Fruit fly (Drosophila melanogaster) whole organism, embryonic: ENCODE measurements around the gene CG4133.

Source experiments
- B-H1 ChIP-seq: fragments of 200-800 bp; sonication (Bioruptor generic); IDR thresholded peaks from 3 replicates; pipeline ENCODE4 v1.3.6; 2022; ENCODE audit warnings: missing biosample characterization, missing genetic modification characterization
- B-H2 ChIP-seq: fragments of 200-800 bp; sonication (Bioruptor generic); optimal IDR thresholded peaks from 2 replicates; lab custom pipeline; 2018; ENCODE audit warnings: missing biosample characterization, mild to moderate bottlenecking, missing genetic modification characterization
- BtbVII ChIP-seq: fragments of 200-800 bp; sonication (Bioruptor generic); optimal IDR thresholded peaks from 3 replicates; lab custom pipeline; 2017; ENCODE audit warnings: missing biosample characterization, mild to moderate bottlenecking, missing genetic modification characterization
- CG10209 ChIP-seq: fragments of 200-800 bp; sonication (Bioruptor generic); optimal IDR thresholded peaks from 3 replicates; lab custom pipeline; 2017; ENCODE audit warnings: missing biosample characterization, mild to moderate bottlenecking, missing genetic modification characterization, missing genetic modification reagents
- CG10565 ChIP-seq: fragments of 200-800 bp; sonication (Bioruptor generic); optimal IDR thresholded peaks from 3 replicates; lab custom pipeline; 2016; ENCODE audit warnings: missing biosample characterization, mild to moderate bottlenecking, missing genetic modification characterization
- CG11723 ChIP-seq: fragments of 200-800 bp; sonication (Bioruptor generic); optimal IDR thresholded peaks from 2 replicates; lab custom pipeline; 2017; ENCODE audit warnings: missing biosample characterization, mild to moderate bottlenecking, missing genetic modification characterization
- CG12236 ChIP-seq: fragments of 200-800 bp; sonication (Bioruptor generic); optimal IDR thresholded peaks from 2 replicates; lab custom pipeline; 2016; ENCODE audit warnings: missing biosample characterization, missing genetic modification characterization
- CG12299 ChIP-seq: fragments of 200-800 bp; sonication (Bioruptor generic); optimal IDR thresholded peaks from 2 replicates; lab custom pipeline; 2018; ENCODE audit warnings: missing biosample characterization, mild to moderate bottlenecking, missing genetic modification characterization
- CG14667 ChIP-seq: fragments of 200-800 bp; sonication (Bioruptor generic); IDR thresholded peaks from 2 replicates; pipeline ENCODE4 v1.3.6; 2022; ENCODE audit warnings: missing biosample characterization, missing genetic modification characterization
- CG14860 ChIP-seq: fragments of 200-800 bp; sonication (Bioruptor generic); IDR thresholded peaks from 3 replicates; pipeline ENCODE4 v1.3.6; 2022; ENCODE audit warnings: missing biosample characterization, missing genetic modification characterization; ENCODE audit not compliant: partially characterized antibody
- CG1603 ChIP-seq: fragments of 200-800 bp; sonication (Bioruptor generic); optimal IDR thresholded peaks from 2 replicates; lab custom pipeline; 2019; ENCODE audit warnings: missing biosample characterization, mild to moderate bottlenecking, missing genetic modification characterization, moderate library complexity
- CG16815 ChIP-seq: fragments of 200-800 bp; sonication (Bioruptor generic); optimal IDR thresholded peaks from 3 replicates; lab custom pipeline; 2017; ENCODE audit warnings: missing biosample characterization, mild to moderate bottlenecking, missing genetic modification characterization
- CG30020 ChIP-seq: fragments of 200-800 bp; optimal IDR thresholded peaks from 2 replicates; lab custom pipeline; 2019; ENCODE audit warnings: missing biosample characterization, mild to moderate bottlenecking, missing genetic modification characterization, moderate library complexity
- CG30431 ChIP-seq: fragments of 200-800 bp; sonication (Bioruptor generic); optimal IDR thresholded peaks from 2 replicates; lab custom pipeline; 2017; ENCODE audit warnings: missing biosample characterization, missing genetic modification characterization
- CG31224 ChIP-seq: fragments of 200-800 bp; sonication (Bioruptor generic); IDR thresholded peaks from 2 replicates; pipeline ENCODE4 v1.3.6; 2022; ENCODE audit warnings: missing biosample characterization, missing genetic modification characterization
- CG32767 ChIP-seq: fragments of 200-800 bp; sonication (Bioruptor generic); IDR thresholded peaks from 2 replicates; pipeline ENCODE4 v1.3.6; 2022; ENCODE audit warnings: missing biosample characterization, missing genetic modification characterization
- CG34224 ChIP-seq: fragments of 200-800 bp; sonication (Bioruptor generic); IDR thresholded peaks from 3 replicates; pipeline ENCODE4 v1.3.6; 2022; ENCODE audit warnings: missing biosample characterization, missing genetic modification characterization; ENCODE audit not compliant: partially characterized antibody
- CG4404 ChIP-seq: fragments of 200-800 bp; sonication (Bioruptor generic); IDR thresholded peaks from 2 replicates; pipeline ENCODE4 v1.3.6; 2022; ENCODE audit warnings: missing biosample characterization, missing genetic modification characterization
- CG4424 ChIP-seq: fragments of 200-800 bp; sonication (Bioruptor generic); optimal IDR thresholded peaks from 3 replicates; lab custom pipeline; 2016; ENCODE audit warnings: missing biosample characterization, missing genetic modification characterization
- CG6272 ChIP-seq: fragments of 200-800 bp; sonication (Bioruptor generic); IDR thresholded peaks from 2 replicates; pipeline ENCODE4 v1.3.6; 2022; ENCODE audit warnings: missing biosample characterization, missing genetic modification characterization
- CG6791 ChIP-seq: fragments of 200-800 bp; sonication (Bioruptor generic); IDR thresholded peaks from 3 replicates; pipeline ENCODE4 v1.3.6; 2022; ENCODE audit warnings: missing biosample characterization, missing genetic modification characterization; ENCODE audit not compliant: partially characterized antibody
- CG7372 ChIP-seq: fragments of 200-800 bp; sonication (Bioruptor generic); IDR thresholded peaks from 2 replicates; pipeline ENCODE4 v1.3.6; 2022; ENCODE audit warnings: missing biosample characterization, missing genetic modification characterization
- CG8388 ChIP-seq: fragments of 200-800 bp; sonication (Bioruptor generic); optimal IDR thresholded peaks from 2 replicates; lab custom pipeline; 2019; ENCODE audit warnings: missing biosample characterization, mild to moderate bottlenecking, missing genetic modification characterization, moderate library complexity
- Camta ChIP-seq: fragments of 200-800 bp; sonication (Bioruptor generic); optimal IDR thresholded peaks from 2 replicates; lab custom pipeline; 2016; ENCODE audit warnings: missing biosample characterization, missing genetic modification characterization
- Dbx ChIP-seq: fragments of 200-800 bp; sonication (Bioruptor generic); IDR thresholded peaks from 3 replicates; pipeline ENCODE4 v1.3.6; 2022; ENCODE audit warnings: missing biosample characterization, missing genetic modification characterization
- Deaf1 ChIP-seq: fragments of 200-800 bp; optimal IDR thresholded peaks from 3 replicates; lab custom pipeline; 2019; ENCODE audit warnings: missing biosample characterization, mild to moderate bottlenecking, missing genetic modification characterization, moderate library complexity
- Dll ChIP-seq: fragments of 200-800 bp; sonication (Bioruptor generic); IDR thresholded peaks from 4 replicates; pipeline ENCODE4 v1.3.6; 2022; ENCODE audit warnings: missing biosample characterization, missing genetic modification characterization; ENCODE audit not compliant: partially characterized antibody
- E2f2 ChIP-seq: fragments of 200-800 bp; sonication (Bioruptor generic); IDR thresholded peaks from 2 replicates; pipeline ENCODE4 v1.3.6; 2022; ENCODE audit warnings: missing biosample characterization, missing genetic modification characterization
- HLH3B ChIP-seq: fragments of 200-800 bp; sonication (Bioruptor generic); IDR thresholded peaks from 2 replicates; pipeline ENCODE4 v1.3.6; 2022; ENCODE audit warnings: missing biosample characterization, missing genetic modification characterization
- Hr51 ChIP-seq, 2 experiments: fragments of 200-800 bp; sonication (Bioruptor generic); optimal IDR thresholded peaks; 2 replicates in 1 of 2; 3 replicates in 1 of 2; lab custom pipeline; 2016 to 2018; ENCODE audit warnings: missing biosample characterization in 2 of 2, missing genetic modification characterization in 2 of 2, mild to moderate bottlenecking in 1 of 2, moderate library complexity in 1 of 2
- Med ChIP-seq: fragments of 200-800 bp; sonication (Bioruptor generic); peaks from one replicate; lab custom pipeline; 2016; ENCODE audit warnings: missing biosample characterization, missing genetic modification characterization, mild to moderate bottlenecking, inconsistent platforms, moderate library complexity
- NFAT ChIP-seq: fragments of 200-800 bp; sonication (Bioruptor generic); IDR thresholded peaks from 2 replicates; pipeline ENCODE4 v1.3.6; 2022; ENCODE audit warnings: missing biosample characterization, missing genetic modification characterization
- Nf-YB ChIP-seq: fragments of 200-800 bp; sonication (Bioruptor generic); optimal IDR thresholded peaks from 3 replicates; lab custom pipeline; 2019; ENCODE audit warnings: missing biosample characterization, mild to moderate bottlenecking, missing genetic modification characterization, moderate library complexity
- Ravus ChIP-seq: fragments of 200-800 bp; sonication (Bioruptor generic); IDR thresholded peaks from 2 replicates; pipeline ENCODE4 v1.3.6; 2022; ENCODE audit warnings: missing biosample characterization, missing genetic modification characterization
- Six4 ChIP-seq: fragments of 200-800 bp; sonication (Bioruptor generic); optimal IDR thresholded peaks from 2 replicates; lab custom pipeline; 2016; ENCODE audit warnings: missing biosample characterization, missing genetic modification characterization
- az2 ChIP-seq: fragments of 200-800 bp; sonication (Bioruptor generic); optimal IDR thresholded peaks from 3 replicates; lab custom pipeline; 2016; ENCODE audit warnings: missing biosample characterization, missing genetic modification characterization
- fd96Cb ChIP-seq: fragments of 200-800 bp; sonication (Bioruptor generic); optimal IDR thresholded peaks from 2 replicates; lab custom pipeline; 2018; ENCODE audit warnings: missing biosample characterization, mild to moderate bottlenecking, missing genetic modification characterization, moderate library complexity
- gt ChIP-seq: fragments of 200-800 bp; sonication (Bioruptor generic); IDR thresholded peaks from 2 replicates; pipeline ENCODE4 v1.3.6; 2022; ENCODE audit warnings: missing biosample characterization, missing genetic modification characterization
- hb ChIP-seq: fragments of 200-800 bp; sonication (Bioruptor generic); IDR thresholded peaks from 3 replicates; pipeline ENCODE4 v1.3.6; 2022; ENCODE audit warnings: missing biosample characterization, missing genetic modification characterization; ENCODE audit not compliant: partially characterized antibody
- lbe ChIP-seq: fragments of 200-800 bp; sonication (Bioruptor generic); optimal IDR thresholded peaks from 2 replicates; lab custom pipeline; 2016; ENCODE audit warnings: missing biosample characterization, mild to moderate bottlenecking, missing genetic modification characterization
- lilli ChIP-seq: fragments of 200-800 bp; sonication (Bioruptor generic); optimal IDR thresholded peaks from 3 replicates; lab custom pipeline; 2016; ENCODE audit warnings: missing biosample characterization, missing genetic modification characterization
- pan ChIP-seq, 4 experiments: fragments of >200 bp in 3 of 4; fragments of 200-800 bp in 1 of 4; sonication (Bioruptor generic) in 1 of 4; optimal IDR thresholded peaks in 3 of 4; IDR thresholded peaks in 1 of 4; 2 replicates each; pipeline versions ENCODE4 v1.3.6 to Lab custom; 2017 to 2022; ENCODE audit warnings: missing biosample characterization in 2 of 4, missing genetic modification characterization in 2 of 4, mixed read lengths in 1 of 4
- sna ChIP-seq: fragments of 200-800 bp; sonication (Bioruptor generic); IDR thresholded peaks from 2 replicates; pipeline ENCODE4 v1.3.6; 2022; ENCODE audit warnings: missing biosample characterization, missing genetic modification characterization; ENCODE audit not compliant: partially characterized antibody
- so ChIP-seq: fragments of 200-800 bp; sonication (Bioruptor generic); IDR thresholded peaks from 3 replicates; pipeline ENCODE4 v1.3.6; 2022; ENCODE audit warnings: missing biosample characterization, missing genetic modification characterization
- ttk ChIP-seq: fragments of 200-800 bp; sonication (Bioruptor generic); IDR thresholded peaks from 2 replicates; pipeline ENCODE4 v2.1.2; 2022; ENCODE audit warnings: missing biosample characterization, missing genetic modification characterization
- tx ChIP-seq: fragments of 200-800 bp; sonication (Bioruptor generic); optimal IDR thresholded peaks from 2 replicates; lab custom pipeline; 2016; ENCODE audit warnings: missing biosample characterization, missing genetic modification characterization
- vvl ChIP-seq: fragments of 200-800 bp; sonication (Bioruptor generic); IDR thresholded peaks from 2 replicates; pipeline ENCODE4 v1.3.6; 2022; ENCODE audit warnings: missing biosample characterization, missing genetic modification characterization
- zen2 ChIP-seq: fragments of 200-800 bp; sonication (Bioruptor generic); IDR thresholded peaks from 3 replicates; pipeline ENCODE4 v1.3.6; 2022; ENCODE audit warnings: missing biosample characterization, missing genetic modification characterization; ENCODE audit not compliant: partially characterized antibody

Gene CG4133

DNA sequence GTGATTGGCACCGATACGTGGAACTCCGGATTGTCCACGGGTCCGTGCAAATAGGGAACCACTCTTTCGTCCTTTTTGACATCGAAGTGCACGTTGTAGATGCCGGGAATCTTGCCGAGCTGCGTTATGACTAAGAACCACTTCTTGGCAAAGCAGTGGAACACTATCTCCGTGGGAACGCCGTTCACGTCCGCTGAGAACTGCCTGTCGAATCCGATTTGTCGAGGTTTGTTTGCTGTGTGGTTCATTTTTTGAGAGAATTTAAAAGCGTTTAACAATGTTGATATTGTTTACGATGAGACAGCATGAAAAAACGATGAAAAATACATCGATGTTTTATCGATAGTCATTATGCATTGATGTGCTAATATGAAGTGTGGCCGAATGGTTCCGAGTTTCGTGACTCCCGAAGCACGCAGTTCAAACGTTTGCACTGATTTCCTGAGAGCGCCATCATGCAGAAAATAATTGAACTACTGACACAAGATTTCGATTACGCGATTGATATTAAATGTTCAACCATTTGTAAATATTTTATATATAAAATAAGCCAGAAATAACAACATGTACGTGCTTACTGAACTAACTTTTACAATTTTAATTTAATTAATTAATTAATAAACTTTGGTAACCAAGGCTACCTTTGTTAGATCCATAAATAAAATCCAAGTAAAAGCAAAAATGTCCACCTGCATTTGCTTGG is 34.1 kb upstream of the CG4133 start, which contains the start of the genes CG11885 and CG13692 (continued):
- TF ChIP-seq CG14860 (GFP tag; lab: Robert Waterston, UW): peak; percentile 92
- no peak for TF ChIP-seq BtbVII (GFP tag; lab: Kevin White, UChicago)
- TF ChIP-seq az2 (GFP tag; lab: Kevin White, UChicago): peak; percentile 21
- peak; percentile 46 for TF ChIP-seq CG30020 (tag; lab: Kevin White, UChicago)
- TF ChIP-seq Six4: no peak
- peak; percentile 73 for TF ChIP-seq Dbx (GFP tag; lab: Robert Waterston, UW)
- no peak for TF ChIP-seq CG8388
- TF ChIP-seq B-H1 (GFP tag; lab: Robert Waterston, UW): no peak
- TF ChIP-seq CG4404 (GFP tag; lab: Robert Waterston, UW): no peak
- TF ChIP-seq hb (GFP tag; lab: Robert Waterston, UW): peak; percentile 95
- TF ChIP-seq lbe: peak; percentile 38
- no peak for TF ChIP-seq tx (GFP tag; lab: Kevin White, UChicago)
- TF ChIP-seq gt (GFP tag; lab: Robert Waterston, UW): no peak
- TF ChIP-seq CG11723 (GFP tag; lab: Kevin White, UChicago): no peak
- peak; percentile 90 for TF ChIP-seq CG1603 (tag; lab: Kevin White, UChicago)
- peak; percentile 38 for TF ChIP-seq lilli (GFP tag; lab: Kevin White, UChicago)
- TF ChIP-seq Med (GFP tag; lab: Kevin White, UChicago): peak; percentile 88
- TF ChIP-seq Hr51 (GFP tag; optimal IDR thresholded peaks at IDR 0.05; lab: Kevin White, UChicago): peak in 1 of 2 experiments; percentile 22
- peak; percentile 17 for TF ChIP-seq Nf-YB (GFP tag; lab: Kevin White, UChicago)
- TF ChIP-seq sna (GFP tag; lab: Robert Waterston, UW): peak; percentile 99
- peak; percentile 98 for TF ChIP-seq Dll (GFP tag; lab: Robert Waterston, UW)
- peak; percentile 75 for TF ChIP-seq B-H2
- TF ChIP-seq fd96Cb (tag; lab: Kevin White, UChicago): no peak
- TF ChIP-seq pan (optimal IDR thresholded peaks at IDR 0.05; lab: Kevin White, UChicago): no peak
- peak in 1 of 2 experiments; percentile 36 for TF ChIP-seq pan (GFP tag; optimal IDR thresholded peaks at IDR 0.05 in 1 of 2, IDR thresholded peaks at IDR 0.05 in 1 of 2)
- no peak for TF ChIP-seq CG12236
- TF ChIP-seq Deaf1: peak; percentile 65
- peak; percentile 17 for TF ChIP-seq Camta (GFP tag; lab: Kevin White, UChicago)
- TF ChIP-seq CG34224 (GFP tag; lab: Robert Waterston, UW): peak; percentile 100
- TF ChIP-seq CG31224: no peak
- TF ChIP-seq NFAT (GFP tag; lab: Robert Waterston, UW): 0 out of 2 replicates have a peak, but pooled peaks have one; percentile 21
- TF ChIP-seq CG14667 (GFP tag; lab: Robert Waterston, UW): no peak
- no peak for TF ChIP-seq Ravus (GFP tag; lab: Robert Waterston, UW)
- no peak for TF ChIP-seq CG10565 (GFP tag; lab: Kevin White, UChicago)
- no peak; the same call in 2 of the 3 replicates for TF ChIP-seq so
- TF ChIP-seq ttk (GFP tag; lab: Robert Waterston, UW): no peak
- no peak; the same call in 1 of the 2 replicates for TF ChIP-seq HLH3B
- peak; percentile 59 for TF ChIP-seq CG6272 (GFP tag; lab: Robert Waterston, UW)
- TF ChIP-seq CG7372: 0 out of 2 replicates have a peak, but pooled peaks have one; percentile 21
- peak; percentile 98 for TF ChIP-seq CG6791 (GFP tag; lab: Robert Waterston, UW)
- peak; percentile 31 for TF ChIP-seq CG12299 (tag; lab: Kevin White, UChicago)
- TF ChIP-seq vvl (GFP tag; lab: Robert Waterston, UW): peak; percentile 69
- peak; percentile 85 for TF ChIP-seq E2f2 (GFP tag; lab: Robert Waterston, UW)
- no peak for TF ChIP-seq CG32767 (GFP tag; lab: Robert Waterston, UW)
- TF ChIP-seq CG16815 (GFP tag; lab: Kevin White, UChicago): no peak
- peak; percentile 31 for TF ChIP-seq CG10209 (GFP tag; lab: Kevin White, UChicago)
- TF ChIP-seq CG4424 (GFP tag; lab: Kevin White, UChicago): peak; percentile 30
- no peak for TF ChIP-seq CG30431 (GFP tag; lab: Kevin White, UChicago)
- peak; percentile 99 for TF ChIP-seq zen2 (GFP tag; lab: Robert Waterston, UW)
